Worm (Caenorhabditis elegans) whole organism, L4 larva: ENCODE data around the gene abf-6.

Source experiments
- attf-4 ChIP-seq: sonication (generic microtip); optimal IDR thresholded peaks from 3 replicates; lab custom pipeline; 2017; ENCODE audit warnings: missing biosample characterization, missing genetic modification characterization
- ceh-28 ChIP-seq: fragments of 150-350 bp; optimal IDR thresholded peaks from 2 replicates; lab custom pipeline; 2014; ENCODE audit warnings: missing biosample characterization, missing genetic modification reagents, missing genetic modification characterization
- fos-1 ChIP-seq: fragments of 150-350 bp; optimal IDR thresholded peaks from 2 replicates; lab custom pipeline; 2014; ENCODE audit warnings: missing biosample characterization, missing genetic modification characterization
- lsy-2 ChIP-seq, 2 experiments: fragments of 150-350 bp in 1 of 2; sonication (generic microtip) in 1 of 2; optimal IDR thresholded peaks; 2 replicates each; lab custom pipeline; 2014 to 2017; ENCODE audit warnings: missing biosample characterization in 2 of 2, missing genetic modification characterization in 2 of 2
- madf-9 ChIP-seq: fragments of 200-800 bp; sonication (Bioruptor generic); conservative IDR thresholded peaks from 2 replicates; pipeline ENCODE4 v1.3.6; 2022; ENCODE audit warnings: missing genetic modification reagents, missing genetic modification characterization, missing compliant biosample characterization
- mep-1 ChIP-seq: fragments of 150-350 bp; sonication (generic microtip); optimal IDR thresholded peaks from 3 replicates; lab custom pipeline; 2014; ENCODE audit warnings: missing biosample characterization, missing genetic modification characterization
- nhr-10 ChIP-seq: fragments of 150-350 bp; optimal IDR thresholded peaks from 2 replicates; lab custom pipeline; 2014; ENCODE audit warnings: missing biosample characterization, missing genetic modification characterization
- snpc-4 ChIP-seq: fragments of 150-350 bp; optimal IDR thresholded peaks from 2 replicates; lab custom pipeline; 2014; ENCODE audit warnings: missing biosample characterization, missing genetic modification characterization
- ztf-11 ChIP-seq: fragments of 150-350 bp; optimal IDR thresholded peaks from 2 replicates; lab custom pipeline; 2014; ENCODE audit warnings: missing biosample characterization, missing genetic modification characterization

DNA sequence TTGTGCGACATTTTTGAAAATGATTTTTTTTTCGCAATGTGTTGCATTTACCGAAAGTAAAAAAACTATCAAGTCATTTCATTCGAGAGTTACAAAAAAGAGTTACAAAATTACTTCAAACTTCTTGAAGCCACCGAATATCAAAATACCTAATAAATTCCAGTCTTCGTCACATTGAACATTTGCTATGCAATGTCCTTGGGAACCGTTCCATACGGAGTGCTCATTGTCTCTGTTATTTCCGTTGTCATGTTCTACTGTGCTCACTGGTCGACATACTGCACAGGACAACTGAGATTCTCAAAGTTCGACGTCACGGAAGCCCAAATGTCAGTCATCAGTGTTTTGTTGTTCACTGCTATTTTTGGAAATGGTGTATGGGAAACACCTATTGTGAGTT, 29.9 kb upstream of the abf-6 start:
- no peak for TF ChIP-seq lsy-2 (tag; optimal IDR thresholded peaks at IDR 0.05; lab: Kevin White, UChicago)
- no peak for TF ChIP-seq fos-1
- no peak for TF ChIP-seq ztf-11 (tag; lab: Kevin White, UChicago)
- TF ChIP-seq attf-4, result no peak
- TF ChIP-seq mep-1 (tag; lab: Kevin White, UChicago), result no peak
- no peak for TF ChIP-seq snpc-4 (tag; lab: Kevin White, UChicago)
- TF ChIP-seq nhr-10, result no peak
- TF ChIP-seq ceh-28 (tag; lab: Kevin White, UChicago), result no peak
- TF ChIP-seq madf-9, result no peak
